Fruit fly (Drosophila melanogaster) whole organism, embryonic: Measurements from ENCODE around the gene CG7006.

Experiments used
- Aef1 ChIP-seq: fragments of 200-800 bp; sonication (Bioruptor generic); IDR thresholded peaks from 3 replicates; pipeline ENCODE4 v1.3.6; 2022; ENCODE audit warnings: missing biosample characterization, missing genetic modification characterization
- BtbVII ChIP-seq: fragments of 200-800 bp; sonication (Bioruptor generic); optimal IDR thresholded peaks from 3 replicates; lab custom pipeline; 2017; ENCODE audit warnings: missing biosample characterization, mild to moderate bottlenecking, missing genetic modification characterization
- CG10147 ChIP-seq: fragments of 200-800 bp; sonication (Bioruptor generic); optimal IDR thresholded peaks from 2 replicates; lab custom pipeline; 2019; ENCODE audit warnings: missing biosample characterization, mild to moderate bottlenecking, missing genetic modification characterization, moderate library complexity
- CG11695 ChIP-seq: fragments of 200-800 bp; sonication (Bioruptor generic); IDR thresholded peaks from 3 replicates; pipeline ENCODE4 v1.3.6; 2022; ENCODE audit warnings: missing biosample characterization, missing genetic modification characterization
- CG12104 ChIP-seq: fragments of 200-800 bp; sonication (Bioruptor generic); optimal IDR thresholded peaks from 3 replicates; lab custom pipeline; 2016; ENCODE audit warnings: missing biosample characterization, missing genetic modification characterization
- CG13894 ChIP-seq: fragments of 200-800 bp; sonication (Bioruptor generic); optimal IDR thresholded peaks from 3 replicates; lab custom pipeline; 2018; ENCODE audit warnings: missing biosample characterization, mild to moderate bottlenecking, missing genetic modification characterization, moderate library complexity
- CG1603 ChIP-seq: fragments of 200-800 bp; sonication (Bioruptor generic); optimal IDR thresholded peaks from 2 replicates; lab custom pipeline; 2019; ENCODE audit warnings: missing biosample characterization, mild to moderate bottlenecking, missing genetic modification characterization, moderate library complexity
- CG16779 ChIP-seq: fragments of 200-800 bp; sonication (Bioruptor generic); IDR thresholded peaks from 2 replicates; pipeline ENCODE4 v1.3.6; 2022; ENCODE audit warnings: missing biosample characterization, missing genetic modification characterization
- CG16813 ChIP-seq: fragments of 200-800 bp; sonication (Bioruptor generic); IDR thresholded peaks from 3 replicates; pipeline ENCODE4 v1.3.6; 2022; ENCODE audit warnings: missing biosample characterization, missing genetic modification characterization; ENCODE audit not compliant: partially characterized antibody
- CG18011 ChIP-seq: fragments of 200-800 bp; sonication (Bioruptor generic); optimal IDR thresholded peaks from 2 replicates; lab custom pipeline; 2017; ENCODE audit warnings: missing biosample characterization, missing genetic modification characterization, mild to moderate bottlenecking, moderate library complexity, missing genotype
- CG2202 ChIP-seq: fragments of 200-800 bp; sonication (Bioruptor generic); optimal IDR thresholded peaks from 2 replicates; lab custom pipeline; 2018; ENCODE audit warnings: missing biosample characterization, mild to moderate bottlenecking, missing genetic modification characterization
- CG2712 ChIP-seq: fragments of 200-800 bp; optimal IDR thresholded peaks from 3 replicates; lab custom pipeline; 2019; ENCODE audit warnings: missing biosample characterization, mild to moderate bottlenecking, missing genetic modification characterization, moderate library complexity
- CG31365 ChIP-seq: fragments of 200-800 bp; sonication (Bioruptor generic); optimal IDR thresholded peaks from 2 replicates; lab custom pipeline; 2018; ENCODE audit warnings: missing biosample characterization, mild to moderate bottlenecking, missing genetic modification characterization
- CG4328 ChIP-seq: fragments of 200-800 bp; sonication (Bioruptor generic); optimal IDR thresholded peaks from 3 replicates; lab custom pipeline; 2017; ENCODE audit warnings: missing biosample characterization, missing genetic modification reagents, missing genetic modification characterization
- CG4360 ChIP-seq: fragments of 200-800 bp; sonication (Bioruptor generic); IDR thresholded peaks from 2 replicates; pipeline ENCODE4 v1.3.6; 2022; ENCODE audit warnings: missing biosample characterization, missing genetic modification characterization
- CG4424 ChIP-seq: fragments of 200-800 bp; sonication (Bioruptor generic); optimal IDR thresholded peaks from 3 replicates; lab custom pipeline; 2016; ENCODE audit warnings: missing biosample characterization, missing genetic modification characterization
- CG5953 ChIP-seq: fragments of 200-800 bp; sonication (Bioruptor generic); IDR thresholded peaks from 2 replicates; pipeline ENCODE4 v1.3.6; 2022; ENCODE audit warnings: missing biosample characterization, missing genetic modification characterization
- CG6683 ChIP-seq: fragments of 200-800 bp; sonication (Bioruptor generic); optimal IDR thresholded peaks from 2 replicates; lab custom pipeline; 2017; ENCODE audit warnings: missing biosample characterization, mild to moderate bottlenecking, missing genetic modification characterization, missing genetic modification reagents
- CG8089 ChIP-seq: fragments of 200-800 bp; sonication (Bioruptor generic); optimal IDR thresholded peaks from 3 replicates; lab custom pipeline; 2016; ENCODE audit warnings: missing biosample characterization, missing genetic modification characterization
- CrebB ChIP-seq: fragments of 200-800 bp; sonication (Bioruptor generic); optimal IDR thresholded peaks from 3 replicates; lab custom pipeline; 2018; ENCODE audit warnings: missing biosample characterization, mild to moderate bottlenecking, missing genetic modification characterization
- D19A ChIP-seq: fragments of 200-800 bp; optimal IDR thresholded peaks from 3 replicates; lab custom pipeline; 2019; ENCODE audit warnings: missing biosample characterization, mild to moderate bottlenecking, missing genetic modification characterization, moderate library complexity
- Dbx ChIP-seq: fragments of 200-800 bp; sonication (Bioruptor generic); IDR thresholded peaks from 3 replicates; pipeline ENCODE4 v1.3.6; 2022; ENCODE audit warnings: missing biosample characterization, missing genetic modification characterization
- Fer2 ChIP-seq: fragments of 200-800 bp; sonication (Bioruptor generic); optimal IDR thresholded peaks from 2 replicates; lab custom pipeline; 2018; ENCODE audit warnings: missing biosample characterization, mild to moderate bottlenecking, missing genetic modification characterization, moderate library complexity
- Hand ChIP-seq: fragments of 200-800 bp; sonication (Bioruptor generic); optimal IDR thresholded peaks from 2 replicates; lab custom pipeline; 2017; ENCODE audit warnings: mild to moderate bottlenecking, missing biosample characterization, missing genetic modification reagents, missing genetic modification characterization
- HmgD ChIP-seq: fragments of 200-800 bp; sonication (Bioruptor generic); optimal IDR thresholded peaks from 3 replicates; lab custom pipeline; 2016; ENCODE audit warnings: missing biosample characterization, missing genetic modification characterization
- Hmx ChIP-seq: fragments of 200-800 bp; sonication (Bioruptor generic); optimal IDR thresholded peaks from 2 replicates; lab custom pipeline; 2016; ENCODE audit warnings: missing biosample characterization, missing genetic modification characterization
- MBD-R2 ChIP-seq: fragments of 200-800 bp; sonication (Bioruptor generic); IDR thresholded peaks from 2 replicates; pipeline ENCODE4 v1.3.6; 2022; ENCODE audit warnings: missing biosample characterization, missing genetic modification characterization
- NC2β ChIP-seq: fragments of 200-800 bp; sonication (Bioruptor generic); optimal IDR thresholded peaks from 2 replicates; lab custom pipeline; 2016; ENCODE audit warnings: missing biosample characterization, missing genetic modification characterization
- Nf-YA ChIP-seq: fragments of 200-800 bp; sonication (Bioruptor generic); IDR thresholded peaks from 2 replicates; pipeline ENCODE4 v1.3.6; 2022; ENCODE audit warnings: missing biosample characterization, missing genetic modification characterization
- Pdp1 ChIP-seq, 2 experiments: fragments of 200-800 bp; sonication (Bioruptor generic); optimal IDR thresholded peaks; 3 replicates each; lab custom pipeline; 2016; ENCODE audit warnings: missing biosample characterization in 2 of 2, missing genetic modification characterization in 2 of 2, mild to moderate bottlenecking in 1 of 2, moderate library complexity in 1 of 2
- Sox102F ChIP-seq: fragments of 200-800 bp; sonication (Bioruptor generic); optimal IDR thresholded peaks from 2 replicates; lab custom pipeline; 2018; ENCODE audit warnings: missing biosample characterization, mild to moderate bottlenecking, missing genetic modification characterization, moderate library complexity
- cg ChIP-seq: fragments of 200-800 bp; sonication (Bioruptor generic); optimal IDR thresholded peaks from 3 replicates; lab custom pipeline; 2019; ENCODE audit warnings: missing biosample characterization, mild to moderate bottlenecking, missing genetic modification characterization, moderate library complexity
- chm ChIP-seq: fragments of 200-800 bp; sonication (Bioruptor generic); IDR thresholded peaks from 2 replicates; pipeline ENCODE4 v1.3.6; 2022; ENCODE audit warnings: missing biosample characterization, missing genetic modification characterization
- croc ChIP-seq: fragments of 200-800 bp; sonication (Bioruptor generic); conservative IDR thresholded peaks from 3 replicates; pipeline ENCODE4 v1.3.6; 2022; ENCODE audit warnings: missing biosample characterization, missing genetic modification characterization
- dysf ChIP-seq: fragments of 200-800 bp; sonication (Bioruptor generic); IDR thresholded peaks from 3 replicates; pipeline ENCODE4 v1.3.6; 2022; ENCODE audit warnings: missing biosample characterization, missing genetic modification characterization
- fru ChIP-seq: fragments of >200 bp; optimal IDR thresholded peaks from 2 replicates; lab custom pipeline; 2017
- gro ChIP-seq: fragments of 200-800 bp; sonication (Bioruptor generic); optimal IDR thresholded peaks from 2 replicates; lab custom pipeline; 2016; ENCODE audit warnings: missing biosample characterization, missing genetic modification characterization
- gsb-n ChIP-seq: fragments of 200-800 bp; sonication (Bioruptor generic); optimal IDR thresholded peaks from 3 replicates; lab custom pipeline; 2018; ENCODE audit warnings: missing biosample characterization, mild to moderate bottlenecking, missing genetic modification characterization
- hbn ChIP-seq: fragments of 200-800 bp; sonication (Bioruptor generic); IDR thresholded peaks from 2 replicates; pipeline ENCODE4 v1.3.6; 2022; ENCODE audit warnings: missing biosample characterization, missing genetic modification characterization; ENCODE audit not compliant: partially characterized antibody
- hkb ChIP-seq, 2 experiments: fragments of 200-800 bp in 1 of 2; fragments of >200 bp in 1 of 2; sonication (Bioruptor generic) in 1 of 2; IDR thresholded peaks in 1 of 2; optimal IDR thresholded peaks in 1 of 2; 2 replicates each; pipeline versions ENCODE4 v1.3.6 to Lab custom; 2017 to 2022; ENCODE audit warnings: missing biosample characterization in 1 of 2, missing genetic modification characterization in 1 of 2
- hth ChIP-seq: fragments of >200 bp; optimal IDR thresholded peaks from 2 replicates; lab custom pipeline; 2017; ENCODE audit warnings: inconsistent platforms
- jumu ChIP-seq: fragments of 200-800 bp; sonication (Bioruptor generic); optimal IDR thresholded peaks from 3 replicates; lab custom pipeline; 2016; ENCODE audit warnings: missing biosample characterization, missing genetic modification characterization
- kni ChIP-seq: fragments of 200-800 bp; sonication (Bioruptor generic); optimal IDR thresholded peaks from 3 replicates; lab custom pipeline; 2017; ENCODE audit warnings: mild to moderate bottlenecking, missing biosample characterization, missing genetic modification reagents, missing genetic modification characterization
- mirr ChIP-seq: fragments of 200-800 bp; sonication (Bioruptor generic); optimal IDR thresholded peaks from 3 replicates; lab custom pipeline; 2018; ENCODE audit warnings: missing biosample characterization, mild to moderate bottlenecking, missing genetic modification characterization
- nerfin-2 ChIP-seq: fragments of 200-800 bp; sonication (Bioruptor generic); IDR thresholded peaks from 2 replicates; pipeline ENCODE4 v1.3.6; 2022; ENCODE audit warnings: missing biosample characterization, missing genetic modification characterization; ENCODE audit not compliant: partially characterized antibody
- pan ChIP-seq, 4 experiments: fragments of >200 bp in 3 of 4; fragments of 200-800 bp in 1 of 4; sonication (Bioruptor generic) in 1 of 4; optimal IDR thresholded peaks in 3 of 4; IDR thresholded peaks in 1 of 4; 2 replicates each; pipeline versions ENCODE4 v1.3.6 to Lab custom; 2017 to 2022; ENCODE audit warnings: missing biosample characterization in 2 of 4, missing genetic modification characterization in 2 of 4, mixed read lengths in 1 of 4
- ranshi ChIP-seq: fragments of 200-800 bp; sonication (Bioruptor generic); IDR thresholded peaks from 2 replicates; pipeline ENCODE4 v1.3.6; 2022; ENCODE audit warnings: missing biosample characterization, missing genetic modification characterization
- sisA ChIP-seq: fragments of 200-800 bp; sonication (Bioruptor generic); IDR thresholded peaks from 2 replicates; pipeline ENCODE4 v1.3.6; 2022; ENCODE audit warnings: missing biosample characterization, missing genetic modification characterization
- sqz ChIP-seq: fragments of 200-800 bp; sonication (Bioruptor generic); optimal IDR thresholded peaks from 3 replicates; lab custom pipeline; 2018; ENCODE audit warnings: missing biosample characterization, mild to moderate bottlenecking, missing genetic modification characterization

Gene CG7006

dm6 chr3R:24870389-24871048 is 20.1 kb downstream of the CG7006 start, which contains the start of gene CycB3 (continued):
- TF ChIP-seq gsb-n (tag; lab: Kevin White, UChicago) (peak; percentile 11), CG31365 (tag; lab: Kevin White, UChicago) (no peak), Fer2 (tag; lab: Kevin White, UChicago) (no peak), MBD-R2 (GFP tag; lab: Robert Waterston, UW) (peak; percentile 68), CG4424 (GFP tag; lab: Kevin White, UChicago) (no peak), hbn (GFP tag; lab: Robert Waterston, UW) (no peak), Hmx (GFP tag; lab: Kevin White, UChicago) (no peak), Hand (GFP tag; lab: Kevin White, UChicago) (no peak), fru (no peak), pan (optimal IDR thresholded peaks at IDR 0.05; lab: Kevin White, UChicago) (no peak), pan (GFP tag; optimal IDR thresholded peaks at IDR 0.05 in 1 of 2, IDR thresholded peaks at IDR 0.05 in 1 of 2) (peak in 1 of 2 experiments; percentile 38), D19A (tag; lab: Kevin White, UChicago) (no peak), CG4360 (GFP tag; lab: Robert Waterston, UW) (0 out of 2 replicates have a peak, but pooled peaks have one; percentile 22), gro (GFP tag; lab: Kevin White, UChicago) (no peak), hkb (optimal IDR thresholded peaks at IDR 0.05; lab: Kevin White, UChicago) (no peak), hkb (GFP tag; IDR thresholded peaks at IDR 0.05; lab: Robert Waterston, UW) (0 out of 2 replicates have a peak, but pooled peaks have one; percentile 9), hth (lab: Kevin White, UChicago) (no peak), CG16813 (GFP tag; lab: Robert Waterston, UW) (no peak), HmgD (GFP tag; lab: Kevin White, UChicago) (peak; percentile 37), sisA (no peak), nerfin-2 (GFP tag; lab: Robert Waterston, UW) (0 out of 2 replicates have a peak, but pooled peaks have one; percentile 19), CG2712 (tag; lab: Kevin White, UChicago) (peak; percentile 36), Sox102F (GFP tag; lab: Kevin White, UChicago) (no peak), Dbx (0 out of 3 replicates have a peak, but pooled peaks have one; percentile 13), jumu (GFP tag; lab: Kevin White, UChicago) (no peak), Aef1 (GFP tag; lab: Robert Waterston, UW) (no peak), CG11695 (GFP tag; lab: Robert Waterston, UW) (no peak), CG1603 (tag; lab: Kevin White, UChicago) (peak; percentile 91), CG5953 (GFP tag; lab: Robert Waterston, UW) (no peak), CG8089 (GFP tag; lab: Kevin White, UChicago) (no peak), CG18011 (GFP tag; lab: Kevin White, UChicago) (no peak), CrebB (tag; lab: Kevin White, UChicago) (no peak), cg (GFP tag; lab: Kevin White, UChicago) (peak; percentile 1), CG12104 (no peak), CG6683 (GFP tag; lab: Kevin White, UChicago) (no peak), CG2202 (tag; lab: Kevin White, UChicago) (no peak), CG4328 (GFP tag; lab: Kevin White, UChicago) (peak; percentile 50), BtbVII (no peak), ranshi (GFP tag; lab: Robert Waterston, UW) (no peak; the same call in 1 of the 2 replicates), CG10147 (no peak), dysf (GFP tag; lab: Robert Waterston, UW) (no peak), Nf-YA (GFP tag; lab: Robert Waterston, UW) (peak; percentile 21; the same call in 1 of the 2 replicates), sqz (GFP tag; lab: Kevin White, UChicago) (peak; percentile 43), kni (GFP tag; lab: Kevin White, UChicago) (peak; percentile 55), NC2β (GFP tag; lab: Kevin White, UChicago) (peak; percentile 51), mirr (GFP tag; lab: Kevin White, UChicago) (peak; percentile 22), croc (GFP tag; lab: Robert Waterston, UW) (no peak), CG13894 (tag; lab: Kevin White, UChicago) (no peak), chm (peak; percentile 44; the same call in 1 of the 2 replicates), CG16779 (GFP tag; lab: Robert Waterston, UW) (no peak), Pdp1 (GFP tag; optimal IDR thresholded peaks at IDR 0.05; lab: Kevin White, UChicago) (no peak)
